Fruit fly (Drosophila melanogaster): ENCODE data around the gene CG5194.

DNA sequence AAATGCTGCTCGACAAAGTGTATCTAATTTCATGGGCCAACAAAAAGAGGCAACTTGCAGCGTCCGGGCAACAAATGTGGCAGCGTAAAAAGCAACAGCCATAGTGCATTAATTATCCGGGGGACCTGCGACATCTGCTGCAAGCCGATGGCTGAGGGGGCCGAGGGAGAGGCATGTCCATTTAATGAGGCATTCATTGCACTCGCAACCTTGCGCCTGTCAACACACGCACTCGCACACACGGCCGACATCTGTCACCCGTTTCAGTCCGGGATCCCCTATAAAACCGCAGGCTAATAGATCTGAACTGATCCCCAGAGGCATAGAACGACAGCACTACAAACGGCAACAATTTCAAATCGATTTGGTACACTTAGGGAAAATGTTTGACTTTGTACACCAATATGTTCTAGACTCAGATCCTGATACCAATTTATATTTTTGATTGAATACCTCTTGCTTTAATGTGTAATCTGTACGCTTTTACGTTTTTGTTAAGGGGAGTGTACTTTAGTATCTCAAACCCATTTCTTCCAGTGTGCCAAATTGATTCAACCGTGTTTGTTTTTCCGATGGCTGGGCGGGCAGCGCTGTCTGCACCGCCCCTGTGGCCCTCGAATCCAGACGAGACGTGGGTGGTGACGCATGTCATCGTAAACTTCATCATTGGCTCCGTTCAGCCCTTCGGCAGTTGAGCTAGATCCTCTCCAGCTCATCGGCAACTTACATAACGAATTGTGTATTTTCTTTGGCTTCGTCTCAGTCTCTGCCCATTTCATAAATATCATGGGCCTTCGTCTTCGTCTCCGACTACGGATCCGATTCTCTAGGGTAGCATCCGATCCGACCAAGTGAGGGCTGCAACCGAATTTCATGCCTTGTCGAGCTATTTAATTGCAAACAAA lies 2.1 kb upstream of the CG5194 start:
- TF ChIP-seq CG6792 (GFP tag; optimal IDR thresholded peaks at IDR 0.05) (no peak), Lpt (GFP tag; optimal IDR thresholded peaks at IDR 0.05) (no peak), pdm3 (GFP tag; optimal IDR thresholded peaks at IDR 0.05) (no peak), topi (GFP tag; optimal IDR thresholded peaks at IDR 0.05) (no peak)

Data from whole organism, prepupa.